Fruit fly (Drosophila melanogaster) whole organism, embryonic: ENCODE measurements around the gene ab.

ENCODE experiments used
- Aef1 ChIP-seq: fragments of 200-800 bp; sonication (Bioruptor generic); IDR thresholded peaks from 3 replicates; pipeline ENCODE4 v1.3.6; 2022; ENCODE audit warnings: missing biosample characterization, missing genetic modification characterization
- Bdp1 ChIP-seq: fragments of 200-800 bp; sonication (Bioruptor generic); optimal IDR thresholded peaks from 3 replicates; lab custom pipeline; 2016; ENCODE audit warnings: missing biosample characterization, missing genetic modification characterization
- CG12071 ChIP-seq: fragments of 200-800 bp; sonication (Bioruptor generic); optimal IDR thresholded peaks from 3 replicates; lab custom pipeline; 2018; ENCODE audit warnings: missing biosample characterization, mild to moderate bottlenecking, missing genetic modification characterization
- CG12104 ChIP-seq: fragments of 200-800 bp; sonication (Bioruptor generic); optimal IDR thresholded peaks from 3 replicates; lab custom pipeline; 2016; ENCODE audit warnings: missing biosample characterization, missing genetic modification characterization
- CG12155 ChIP-seq: fragments of 200-800 bp; sonication (Bioruptor generic); optimal IDR thresholded peaks from 3 replicates; lab custom pipeline; 2016; ENCODE audit warnings: missing biosample characterization, missing genetic modification characterization
- CG12659 ChIP-seq: fragments of 200-800 bp; sonication (Bioruptor generic); optimal IDR thresholded peaks from 3 replicates; lab custom pipeline; 2017; ENCODE audit warnings: mild to moderate bottlenecking, missing biosample characterization, missing genetic modification reagents, missing genetic modification characterization
- CG13775 ChIP-seq: fragments of 200-800 bp; sonication (Bioruptor generic); optimal IDR thresholded peaks from 3 replicates; lab custom pipeline; 2017; ENCODE audit warnings: missing biosample characterization, mild to moderate bottlenecking, missing genetic modification characterization
- CG16815 ChIP-seq: fragments of 200-800 bp; sonication (Bioruptor generic); optimal IDR thresholded peaks from 3 replicates; lab custom pipeline; 2017; ENCODE audit warnings: missing biosample characterization, mild to moderate bottlenecking, missing genetic modification characterization
- CG17186 ChIP-seq: fragments of 200-800 bp; sonication (Bioruptor generic); optimal IDR thresholded peaks from 3 replicates; lab custom pipeline; 2017; ENCODE audit warnings: missing biosample characterization, missing genetic modification reagents, missing genetic modification characterization
- CG17568 ChIP-seq: fragments of 200-800 bp; sonication (Bioruptor generic); optimal IDR thresholded peaks from 2 replicates; lab custom pipeline; 2018; ENCODE audit warnings: missing biosample characterization, mild to moderate bottlenecking, missing genetic modification characterization, moderate library complexity
- CG2120 ChIP-seq: fragments of 200-800 bp; sonication (Bioruptor generic); optimal IDR thresholded peaks from 3 replicates; lab custom pipeline; 2016; ENCODE audit warnings: missing biosample characterization, missing genetic modification characterization
- CG2875 ChIP-seq: fragments of 200-800 bp; sonication (Bioruptor generic); optimal IDR thresholded peaks from 2 replicates; lab custom pipeline; 2017; ENCODE audit warnings: missing biosample characterization, mild to moderate bottlenecking, missing genetic modification characterization, missing genetic modification reagents
- CG2889 ChIP-seq: fragments of 200-800 bp; sonication (Bioruptor generic); IDR thresholded peaks from 3 replicates; pipeline ENCODE4 v1.3.6; 2022; ENCODE audit warnings: missing biosample characterization, missing genetic modification characterization
- CG32532 ChIP-seq: fragments of 200-800 bp; sonication (Bioruptor generic); IDR thresholded peaks from 2 replicates; pipeline ENCODE4 v1.3.6; 2022; ENCODE audit warnings: missing biosample characterization, missing genetic modification characterization
- CG34376 ChIP-seq: fragments of 200-800 bp; sonication (Bioruptor generic); optimal IDR thresholded peaks from 2 replicates; lab custom pipeline; 2018; ENCODE audit warnings: missing biosample characterization, mild to moderate bottlenecking, missing genetic modification characterization
- CG43689 ChIP-seq: fragments of 200-800 bp; sonication (Bioruptor generic); IDR thresholded peaks from 2 replicates; pipeline ENCODE4 v1.3.6; 2022; ENCODE audit warnings: missing biosample characterization, missing genetic modification characterization
- CG5245 ChIP-seq: fragments of 200-800 bp; sonication (Bioruptor generic); optimal IDR thresholded peaks from 3 replicates; lab custom pipeline; 2016; ENCODE audit warnings: missing biosample characterization, missing genetic modification characterization
- CG7987 ChIP-seq: fragments of 200-800 bp; sonication (Bioruptor generic); optimal IDR thresholded peaks from 2 replicates; lab custom pipeline; 2018; ENCODE audit warnings: missing biosample characterization, mild to moderate bottlenecking, missing genetic modification characterization, moderate library complexity
- CG8924 ChIP-seq: fragments of 200-800 bp; optimal IDR thresholded peaks from 3 replicates; lab custom pipeline; 2019; ENCODE audit warnings: missing biosample characterization, mild to moderate bottlenecking, missing genetic modification characterization, moderate library complexity
- CG9609 ChIP-seq: fragments of 200-800 bp; sonication (Bioruptor generic); optimal IDR thresholded peaks from 3 replicates; lab custom pipeline; 2016; ENCODE audit warnings: missing biosample characterization, missing genetic modification characterization
- Dad ChIP-seq: fragments of 200-800 bp; sonication (Bioruptor generic); optimal IDR thresholded peaks from 3 replicates; lab custom pipeline; 2016; ENCODE audit warnings: missing biosample characterization, missing genetic modification characterization
- Dbx ChIP-seq: fragments of 200-800 bp; sonication (Bioruptor generic); IDR thresholded peaks from 3 replicates; pipeline ENCODE4 v1.3.6; 2022; ENCODE audit warnings: missing biosample characterization, missing genetic modification characterization
- Dip2 ChIP-seq: fragments of 200-800 bp; sonication (Bioruptor generic); IDR thresholded peaks from 2 replicates; pipeline ENCODE4 v1.3.6; 2022; ENCODE audit warnings: missing biosample characterization, missing genetic modification characterization
- Dll ChIP-seq: fragments of 200-800 bp; sonication (Bioruptor generic); IDR thresholded peaks from 4 replicates; pipeline ENCODE4 v1.3.6; 2022; ENCODE audit warnings: missing biosample characterization, missing genetic modification characterization; ENCODE audit not compliant: partially characterized antibody
- Fer1 ChIP-seq: fragments of 200-800 bp; sonication (Bioruptor generic); optimal IDR thresholded peaks from 2 replicates; lab custom pipeline; 2017; ENCODE audit warnings: missing biosample characterization, mild to moderate bottlenecking, missing genetic modification characterization
- HHEX ChIP-seq: fragments of 200-800 bp; sonication (Bioruptor generic); optimal IDR thresholded peaks from 3 replicates; lab custom pipeline; 2017; ENCODE audit warnings: missing biosample characterization, mild to moderate bottlenecking, missing genetic modification characterization, missing genetic modification reagents
- HmgD ChIP-seq: fragments of 200-800 bp; sonication (Bioruptor generic); optimal IDR thresholded peaks from 3 replicates; lab custom pipeline; 2016; ENCODE audit warnings: missing biosample characterization, missing genetic modification characterization
- Hr51 ChIP-seq, 2 experiments: fragments of 200-800 bp; sonication (Bioruptor generic); optimal IDR thresholded peaks; 2 replicates in 1 of 2; 3 replicates in 1 of 2; lab custom pipeline; 2016 to 2018; ENCODE audit warnings: missing biosample characterization in 2 of 2, missing genetic modification characterization in 2 of 2, mild to moderate bottlenecking in 1 of 2, moderate library complexity in 1 of 2
- Hr78 ChIP-seq, 2 experiments: fragments of 200-800 bp in 1 of 2; fragments of >200 bp in 1 of 2; sonication (Bioruptor generic) in 1 of 2; optimal IDR thresholded peaks; 2 replicates each; lab custom pipeline; 2017 to 2019; ENCODE audit warnings: missing biosample characterization in 2 of 2, missing genetic modification characterization in 2 of 2, mild to moderate bottlenecking in 1 of 2, moderate library complexity in 1 of 2
- Lhr ChIP-seq: fragments of 200-800 bp; sonication (Bioruptor generic); optimal IDR thresholded peaks from 3 replicates; lab custom pipeline; 2017; ENCODE audit warnings: mild to moderate bottlenecking, missing biosample characterization, missing genetic modification reagents, missing genetic modification characterization
- MBD-R2 ChIP-seq: fragments of 200-800 bp; sonication (Bioruptor generic); IDR thresholded peaks from 2 replicates; pipeline ENCODE4 v1.3.6; 2022; ENCODE audit warnings: missing biosample characterization, missing genetic modification characterization
- Max ChIP-seq: fragments of 200-800 bp; sonication (Bioruptor generic); optimal IDR thresholded peaks from 2 replicates; lab custom pipeline; 2016; ENCODE audit warnings: missing biosample characterization, mild to moderate bottlenecking, missing genetic modification characterization
- Oaz ChIP-seq: fragments of 200-800 bp; sonication (Bioruptor generic); IDR thresholded peaks from 2 replicates; pipeline ENCODE4 v1.3.6; 2022; ENCODE audit warnings: missing biosample characterization, missing genetic modification characterization
- Oli ChIP-seq: fragments of 200-800 bp; sonication (Bioruptor generic); optimal IDR thresholded peaks from 2 replicates; lab custom pipeline; 2018; ENCODE audit warnings: missing biosample characterization, mild to moderate bottlenecking, missing genetic modification characterization, moderate library complexity
- Taf1 ChIP-seq: fragments of 200-800 bp; sonication (Bioruptor generic); IDR thresholded peaks from 2 replicates; pipeline ENCODE4 v1.3.6; 2022; ENCODE audit warnings: missing biosample characterization, missing genetic modification characterization
- ap ChIP-seq: fragments of 200-800 bp; sonication (Bioruptor generic); IDR thresholded peaks from 2 replicates; pipeline ENCODE4 v1.3.6; 2022; ENCODE audit warnings: missing biosample characterization, missing genetic modification characterization
- ato ChIP-seq: fragments of 200-800 bp; sonication (Bioruptor generic); IDR thresholded peaks from 2 replicates; pipeline ENCODE4 v1.3.6; 2022; ENCODE audit warnings: missing biosample characterization, missing genetic modification characterization; ENCODE audit not compliant: partially characterized antibody
- crc ChIP-seq: fragments of 200-800 bp; sonication (Bioruptor generic); optimal IDR thresholded peaks from 2 replicates; lab custom pipeline; 2016; ENCODE audit warnings: missing biosample characterization, missing genetic modification characterization
- grn ChIP-seq: fragments of 200-800 bp; sonication (Bioruptor generic); optimal IDR thresholded peaks from 3 replicates; lab custom pipeline; 2017; ENCODE audit warnings: missing biosample characterization, missing genetic modification characterization
- hkb ChIP-seq, 2 experiments: fragments of 200-800 bp in 1 of 2; fragments of >200 bp in 1 of 2; sonication (Bioruptor generic) in 1 of 2; IDR thresholded peaks in 1 of 2; optimal IDR thresholded peaks in 1 of 2; 2 replicates each; pipeline versions ENCODE4 v1.3.6 to Lab custom; 2017 to 2022; ENCODE audit warnings: missing biosample characterization in 1 of 2, missing genetic modification characterization in 1 of 2
- kah ChIP-seq: fragments of 200-800 bp; sonication (Bioruptor generic); optimal IDR thresholded peaks from 2 replicates; lab custom pipeline; 2018; ENCODE audit warnings: missing biosample characterization, mild to moderate bottlenecking, missing genetic modification characterization
- kni ChIP-seq: fragments of 200-800 bp; sonication (Bioruptor generic); optimal IDR thresholded peaks from 3 replicates; lab custom pipeline; 2017; ENCODE audit warnings: mild to moderate bottlenecking, missing biosample characterization, missing genetic modification reagents, missing genetic modification characterization
- nau ChIP-seq: fragments of 200-800 bp; sonication (Bioruptor generic); optimal IDR thresholded peaks from 3 replicates; lab custom pipeline; 2017; ENCODE audit warnings: missing biosample characterization, mild to moderate bottlenecking, missing genetic modification characterization, missing genetic modification reagents
- org-1 ChIP-seq: fragments of 200-800 bp; sonication (Bioruptor generic); optimal IDR thresholded peaks from 2 replicates; lab custom pipeline; 2017; ENCODE audit warnings: missing biosample characterization, missing genetic modification characterization
- phol ChIP-seq: fragments of 200-800 bp; sonication (Bioruptor generic); optimal IDR thresholded peaks from 3 replicates; lab custom pipeline; 2018; ENCODE audit warnings: missing biosample characterization, mild to moderate bottlenecking, missing genetic modification characterization, moderate library complexity
- schlank ChIP-seq: fragments of 200-800 bp; sonication (Bioruptor generic); optimal IDR thresholded peaks from 2 replicates; lab custom pipeline; 2018; ENCODE audit warnings: missing biosample characterization, mild to moderate bottlenecking, missing genetic modification characterization
- sqz ChIP-seq: fragments of 200-800 bp; sonication (Bioruptor generic); optimal IDR thresholded peaks from 3 replicates; lab custom pipeline; 2018; ENCODE audit warnings: missing biosample characterization, mild to moderate bottlenecking, missing genetic modification characterization
- trem ChIP-seq: fragments of 200-800 bp; optimal IDR thresholded peaks from 3 replicates; lab custom pipeline; 2019; ENCODE audit warnings: missing biosample characterization, mild to moderate bottlenecking, missing genetic modification characterization, moderate library complexity
- ttk ChIP-seq: fragments of 200-800 bp; sonication (Bioruptor generic); IDR thresholded peaks from 2 replicates; pipeline ENCODE4 v2.1.2; 2022; ENCODE audit warnings: missing biosample characterization, missing genetic modification characterization

The ab gene

DNA sequence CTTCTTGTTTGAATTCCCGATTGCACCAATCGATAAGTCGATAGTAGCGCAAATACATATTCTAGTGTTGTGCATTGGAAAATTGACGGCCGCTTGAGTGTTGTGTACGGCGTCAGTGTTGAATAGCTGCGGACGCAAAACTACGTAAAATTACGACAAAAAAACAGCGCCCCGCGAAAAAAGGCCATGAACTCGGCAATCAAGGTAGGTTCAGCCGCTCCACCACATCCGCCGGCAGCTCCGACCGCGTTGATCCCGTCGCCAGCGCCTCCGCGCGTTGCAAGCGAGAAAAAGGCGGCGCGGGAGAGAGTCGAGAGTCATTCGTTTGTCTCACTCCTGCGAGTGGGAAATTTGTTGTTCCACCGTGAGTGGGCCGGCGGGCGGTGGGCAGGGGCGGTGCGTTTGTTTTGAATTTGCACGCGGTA is 67.5 kb downstream of the ab start, which contains the start of gene CG33695 (continued):
- peak; percentile 35 for TF ChIP-seq crc (GFP tag; lab: Kevin White, UChicago)
- no peak for TF ChIP-seq CG43689
- TF ChIP-seq hkb (optimal IDR thresholded peaks at IDR 0.05; lab: Kevin White, UChicago) = no peak
- peak; percentile 62; the same call in 1 of the 2 replicates for TF ChIP-seq hkb (GFP tag; IDR thresholded peaks at IDR 0.05; lab: Robert Waterston, UW)
- TF ChIP-seq Fer1 (GFP tag; lab: Kevin White, UChicago) = peak; percentile 79
- peak; percentile 74 for TF ChIP-seq CG5245
- peak; percentile 76 for TF ChIP-seq CG12155 (GFP tag; lab: Kevin White, UChicago)
- TF ChIP-seq CG8924 (tag; lab: Kevin White, UChicago) = peak; percentile 30
- TF ChIP-seq CG12071 (GFP tag; lab: Kevin White, UChicago) = no peak
- peak; percentile 55 for TF ChIP-seq Bdp1 (GFP tag; lab: Kevin White, UChicago)
- TF ChIP-seq HHEX (GFP tag; lab: Kevin White, UChicago) = no peak
- TF ChIP-seq CG32532 (GFP tag; lab: Robert Waterston, UW) = peak; percentile 59; the same call in 1 of the 2 replicates
- TF ChIP-seq CG2875 (GFP tag; lab: Kevin White, UChicago) = no peak
- no peak for TF ChIP-seq sqz (GFP tag; lab: Kevin White, UChicago)
- no peak for TF ChIP-seq CG12104 (GFP tag; lab: Kevin White, UChicago)
- TF ChIP-seq CG2120 (GFP tag; lab: Kevin White, UChicago) = peak; percentile 91
- TF ChIP-seq Oaz (GFP tag; lab: Robert Waterston, UW) = no peak
- peak; percentile 42 for TF ChIP-seq CG16815
- no peak for TF ChIP-seq grn (GFP tag; lab: Kevin White, UChicago)
- TF ChIP-seq HmgD (GFP tag; lab: Kevin White, UChicago) = peak; percentile 71
- no peak for TF ChIP-seq kni (GFP tag; lab: Kevin White, UChicago)
- TF ChIP-seq Hr78 (GFP tag; optimal IDR thresholded peaks at IDR 0.05; lab: Kevin White, UChicago) = no peak
- peak; percentile 5 for TF ChIP-seq Oli
- no peak for TF ChIP-seq Dip2
- TF ChIP-seq CG9609 (GFP tag; lab: Kevin White, UChicago) = peak; percentile 66
- TF ChIP-seq org-1 = peak; percentile 60
- no peak for TF ChIP-seq CG17568 (GFP tag; lab: Kevin White, UChicago)
- TF ChIP-seq ttk = no peak
- TF ChIP-seq Dbx (GFP tag; lab: Robert Waterston, UW) = peak; percentile 76; the same call in 2 of the 3 replicates
- TF ChIP-seq CG2889 = no peak
- TF ChIP-seq CG17186 (GFP tag; lab: Kevin White, UChicago) = peak; percentile 84
- no peak for TF ChIP-seq schlank (tag; lab: Kevin White, UChicago)
- peak; percentile 50 for TF ChIP-seq CG7987 (GFP tag; lab: Kevin White, UChicago)
- TF ChIP-seq CG13775 (GFP tag; lab: Kevin White, UChicago) = peak; percentile 15
- peak; percentile 77 for TF ChIP-seq Dad (GFP tag; lab: Kevin White, UChicago)
- TF ChIP-seq Taf1 = 0 out of 2 replicates have a peak, but pooled peaks have one; percentile 14
- no peak for TF ChIP-seq Lhr (GFP tag; lab: Kevin White, UChicago)
- TF ChIP-seq ap (GFP tag; lab: Robert Waterston, UW) = no peak
- no peak for TF ChIP-seq nau
- peak; percentile 82 for TF ChIP-seq CG12659
- TF ChIP-seq ato (GFP tag; lab: Robert Waterston, UW) = peak; percentile 58
- TF ChIP-seq Dll (GFP tag; lab: Robert Waterston, UW) = peak; percentile 75
- peak; percentile 57 for TF ChIP-seq phol (tag; lab: Kevin White, UChicago)
- TF ChIP-seq Aef1 (GFP tag; lab: Robert Waterston, UW) = peak; percentile 46; the same call in 2 of the 3 replicates
- TF ChIP-seq MBD-R2 (GFP tag; lab: Robert Waterston, UW) = peak; percentile 88
- TF ChIP-seq Max = peak; percentile 77
- no peak for TF ChIP-seq kah
- peak; percentile 55 for TF ChIP-seq trem (tag; lab: Kevin White, UChicago)
- peak; percentile 43 for TF ChIP-seq CG34376 (GFP tag; lab: Kevin White, UChicago)
- peak in 1 of 2 experiments; percentile 61 for TF ChIP-seq Hr51 (GFP tag; optimal IDR thresholded peaks at IDR 0.05; lab: Kevin White, UChicago)
